Worm (Caenorhabditis elegans): ENCODE measurements around the gene dpf-5.

DNA sequence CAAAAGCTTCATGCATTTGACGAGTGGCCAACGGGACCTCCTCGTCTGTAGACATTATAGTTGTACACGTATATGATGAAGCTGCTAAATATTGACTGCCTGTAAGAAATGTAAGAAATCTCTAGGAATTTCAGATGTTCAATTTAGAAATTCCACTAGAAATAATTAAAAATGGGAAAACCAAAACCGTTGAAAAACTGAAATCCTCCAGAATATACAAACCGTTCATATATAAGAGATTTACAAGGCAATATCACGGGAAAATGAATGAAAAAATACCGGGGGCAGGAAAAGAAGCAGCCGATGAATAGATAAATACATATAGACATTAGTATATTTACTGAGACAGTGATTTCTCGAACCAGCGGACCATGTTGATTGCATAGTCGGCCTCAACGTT lies 3.9 kb downstream of the dpf-5 start, which contains the start of gene dpf-7:
- TF ChIP-seq W03F9.2 (tag; optimal IDR thresholded peaks at IDR 0.05) (no peak), dao-5 (tag; optimal IDR thresholded peaks at IDR 0.05) (no peak)

Measured in whole organism, L4/young adult.